Fruit fly (Drosophila melanogaster) whole organism, adult: ENCODE results near the gene shtd.

Experiments used
- CG14711 ChIP-seq: fragments of 200-800 bp; sonication (Bioruptor generic); optimal IDR thresholded peaks from 2 replicates; lab custom pipeline; 2018; ENCODE audit warnings: missing biosample characterization, mild to moderate bottlenecking, missing genetic modification characterization, moderate library complexity
- CG7045 ChIP-seq: fragments of 200-800 bp; sonication (Bioruptor generic); optimal IDR thresholded peaks from 2 replicates; lab custom pipeline; 2017; ENCODE audit warnings: missing biosample characterization, mild to moderate bottlenecking, missing genetic modification characterization
- cnc ChIP-seq, 2 experiments: fragments of >200 bp; optimal IDR thresholded peaks; 2 replicates each; lab custom pipeline; 2017
- pad ChIP-seq: fragments of 200-800 bp; sonication (Bioruptor generic); optimal IDR thresholded peaks from 3 replicates; lab custom pipeline; 2017; ENCODE audit warnings: missing biosample characterization, missing genetic modification characterization, mild to moderate bottlenecking, moderate library complexity, missing genetic modification reagents

DNA sequence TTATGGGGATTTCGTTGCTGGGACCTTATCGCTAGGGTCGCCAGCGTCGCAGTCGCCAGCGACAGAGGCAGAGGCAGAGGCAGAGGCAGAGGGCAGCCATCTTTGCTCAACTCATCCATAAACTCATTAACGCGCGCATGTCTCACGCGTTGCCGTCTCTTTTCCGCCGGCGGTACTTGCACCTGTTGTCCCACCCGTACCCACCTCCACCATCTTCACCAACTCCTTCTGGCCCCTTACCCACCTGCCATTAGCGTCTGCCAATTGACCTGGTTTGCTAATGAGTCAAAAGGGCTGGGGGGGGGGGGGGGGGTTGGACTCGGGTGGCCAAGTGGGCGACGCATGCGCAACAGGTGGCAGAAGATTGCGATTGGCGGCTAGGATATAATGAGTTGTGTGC lies 40.6 kb upstream of the shtd start:
- TF ChIP-seq pad (no peak), cnc (optimal IDR thresholded peaks at IDR 0.05; lab: Kevin White, UChicago) (no peak), CG14711 (no peak), CG7045 (GFP tag; lab: Kevin White, UChicago) (no peak)
